Fruit fly (Drosophila melanogaster) whole organism, wandering third instar larva: ENCODE data around the gene CG5808.
A peak's percentile ranks its signal among the peaks of the same experiment; 100 is the strongest.

Experiments
- Abd-B ChIP-seq: fragments of >200 bp; optimal IDR thresholded peaks from 2 replicates; lab custom pipeline; 2017; ENCODE audit warnings: missing biosample characterization, missing genetic modification characterization
- CG32264 ChIP-seq: fragments of 200-800 bp; sonication (Bioruptor generic); optimal IDR thresholded peaks from 2 replicates; lab custom pipeline; 2016; ENCODE audit warnings: missing biosample characterization, missing genetic modification characterization
- CG9705 ChIP-seq: fragments of 200-800 bp; sonication (Bioruptor generic); optimal IDR thresholded peaks from 2 replicates; lab custom pipeline; 2018; ENCODE audit warnings: missing biosample characterization, mild to moderate bottlenecking, missing genetic modification characterization
- CrebA ChIP-seq: fragments of 200-800 bp; sonication (Bioruptor generic); optimal IDR thresholded peaks from 2 replicates; lab custom pipeline; 2016; ENCODE audit warnings: missing biosample characterization, mild to moderate bottlenecking, missing genetic modification characterization, borderline replicate concordance
- Dfd ChIP-seq: fragments of >200 bp; optimal IDR thresholded peaks from 2 replicates; lab custom pipeline; 2017; ENCODE audit warnings: missing biosample characterization, missing genetic modification characterization
- Dif ChIP-seq: fragments of 200-275, 200-300 bp; sonication (Bioruptor generic); optimal IDR thresholded peaks from 2 replicates; lab custom pipeline; 2018; ENCODE audit warnings: missing biosample characterization, missing genetic modification characterization; ENCODE audit not compliant: partially characterized antibody
- GATAd ChIP-seq: sonication (Bioruptor generic); optimal IDR thresholded peaks from 2 replicates; lab custom pipeline; 2016; ENCODE audit warnings: missing biosample characterization, missing genetic modification characterization
- HLH106 ChIP-seq: fragments of 200-800 bp; optimal IDR thresholded peaks from 3 replicates; lab custom pipeline; 2019; ENCODE audit warnings: missing biosample characterization, mild to moderate bottlenecking, missing genetic modification characterization, moderate library complexity
- Hnf4 ChIP-seq: fragments of 200-800 bp; sonication (Bioruptor generic); optimal IDR thresholded peaks from 2 replicates; lab custom pipeline; 2016; ENCODE audit warnings: missing biosample characterization, mild to moderate bottlenecking, missing genetic modification characterization
- Hr78 ChIP-seq: fragments of >200 bp; optimal IDR thresholded peaks from 2 replicates; lab custom pipeline; 2017; ENCODE audit warnings: missing biosample characterization, missing genetic modification characterization
- Hr83 ChIP-seq: fragments of 200-300 bp; sonication (Bioruptor generic); optimal IDR thresholded peaks from 2 replicates; lab custom pipeline; 2016; ENCODE audit warnings: missing biosample characterization, mild to moderate bottlenecking, missing genetic modification characterization, moderate library complexity; ENCODE audit not compliant: poor library complexity, severe bottlenecking
- Jra ChIP-seq: sonication (Bioruptor generic); optimal IDR thresholded peaks from 2 replicates; lab custom pipeline; 2016; ENCODE audit warnings: missing biosample characterization, missing genetic modification characterization
- Mio ChIP-seq: sonication (Bioruptor generic); optimal IDR thresholded peaks from 2 replicates; lab custom pipeline; 2016; ENCODE audit warnings: missing biosample characterization, missing genetic modification characterization
- Myc ChIP-seq: fragments of >200 bp; optimal IDR thresholded peaks from 2 replicates; lab custom pipeline; 2017
- N ChIP-seq: fragments of >200 bp; optimal IDR thresholded peaks from 2 replicates; lab custom pipeline; 2018; ENCODE audit warnings: missing biosample characterization, missing external identifiers, missing genetic modification characterization
- OdsH ChIP-seq: fragments of 200-800 bp; sonication (Bioruptor generic); optimal IDR thresholded peaks from 2 replicates; lab custom pipeline; 2016; ENCODE audit warnings: missing biosample characterization, mild to moderate bottlenecking, missing genetic modification characterization
- Rel ChIP-seq, 2 experiments: fragments of 200-800 bp; sonication (Bioruptor generic) in 1 of 2; optimal IDR thresholded peaks; 2 replicates in 1 of 2; 3 replicates in 1 of 2; lab custom pipeline; 2016 to 2019; ENCODE audit warnings: mild to moderate bottlenecking in 2 of 2, missing biosample characterization in 2 of 2, missing genetic modification characterization in 2 of 2, moderate library complexity in 1 of 2
- Sp1 ChIP-seq: fragments of 200-800 bp; sonication (Bioruptor generic); optimal IDR thresholded peaks from 3 replicates; lab custom pipeline; 2019; ENCODE audit warnings: missing biosample characterization, mild to moderate bottlenecking, missing genetic modification characterization, moderate library complexity
- Vsx2 ChIP-seq: fragments of 200-300, 225-300 bp; sonication (Bioruptor generic); optimal IDR thresholded peaks from 2 replicates; lab custom pipeline; 2018; ENCODE audit warnings: missing biosample characterization, missing genetic modification characterization; ENCODE audit not compliant: partially characterized antibody
- br ChIP-seq: fragments of 200-800 bp; sonication (Bioruptor generic); optimal IDR thresholded peaks from 2 replicates; lab custom pipeline; 2016; ENCODE audit warnings: missing biosample characterization, missing genetic modification characterization
- brk ChIP-seq: fragments of 200-800 bp; sonication (Bioruptor generic); optimal IDR thresholded peaks from 2 replicates; lab custom pipeline; 2016; ENCODE audit warnings: missing biosample characterization, mild to moderate bottlenecking, missing genetic modification characterization
- dl ChIP-seq, 2 experiments: fragments of 175-275, 200-275 bp in 1 of 2; fragments of 200-275 bp in 1 of 2; sonication (Bioruptor generic); optimal IDR thresholded peaks; lab custom pipeline; 2018; ENCODE audit warnings: mild to moderate bottlenecking in 2 of 2, missing biosample characterization in 2 of 2, missing genetic modification characterization in 2 of 2, moderate library complexity in 2 of 2; ENCODE audit not compliant: partially characterized antibody in 2 of 2, insufficient read depth in 1 of 2
- dmrt93B ChIP-seq: fragments of 200-800 bp; sonication (Bioruptor generic); optimal IDR thresholded peaks from 2 replicates; lab custom pipeline; 2018; ENCODE audit warnings: missing biosample characterization, mild to moderate bottlenecking, missing genetic modification characterization
- dsf ChIP-seq: sonication (Bioruptor generic); optimal IDR thresholded peaks from 2 replicates; lab custom pipeline; 2016; ENCODE audit warnings: missing biosample characterization, missing genetic modification characterization, borderline replicate concordance
- ey ChIP-seq: fragments of 200-800 bp; sonication (Bioruptor generic); optimal IDR thresholded peaks from 2 replicates; lab custom pipeline; 2016; ENCODE audit warnings: missing biosample characterization, missing genetic modification characterization
- foxo ChIP-seq, 2 experiments: fragments of 200-800 bp; sonication (Bioruptor generic); optimal IDR thresholded peaks; 2 replicates in 1 of 2; 3 replicates in 1 of 2; lab custom pipeline; 2016 to 2017; ENCODE audit warnings: missing biosample characterization in 2 of 2, missing genetic modification characterization in 2 of 2
- fru ChIP-seq: fragments of 200-800 bp; sonication (Bioruptor generic); optimal IDR thresholded peaks from 3 replicates; lab custom pipeline; 2016; ENCODE audit warnings: missing biosample characterization, mild to moderate bottlenecking, missing genetic modification characterization
- h ChIP-seq: fragments of 200-800 bp; sonication (Bioruptor generic); optimal IDR thresholded peaks from 3 replicates; lab custom pipeline; 2016; ENCODE audit warnings: missing biosample characterization, mild to moderate bottlenecking, missing genetic modification characterization
- jim ChIP-seq: fragments of 175-275, 200-325 bp; sonication (Bioruptor generic); optimal IDR thresholded peaks from 2 replicates; lab custom pipeline; 2016; ENCODE audit warnings: missing biosample characterization, mild to moderate bottlenecking, missing genetic modification characterization
- lola ChIP-seq: fragments of >200 bp; optimal IDR thresholded peaks from 2 replicates; lab custom pipeline; 2017; ENCODE audit warnings: missing biosample characterization, missing genetic modification characterization
- pan ChIP-seq: fragments of >200 bp; optimal IDR thresholded peaks from 2 replicates; lab custom pipeline; 2017
- psq ChIP-seq: fragments of 200-800 bp; sonication (Bioruptor generic); optimal IDR thresholded peaks from 3 replicates; lab custom pipeline; 2017; ENCODE audit warnings: missing biosample characterization, mild to moderate bottlenecking, missing genetic modification characterization, moderate library complexity
- rgr ChIP-seq: fragments of 200-800 bp; sonication (Bioruptor generic); optimal IDR thresholded peaks from 3 replicates; lab custom pipeline; 2016; ENCODE audit warnings: missing biosample characterization, mild to moderate bottlenecking, missing genetic modification characterization
- sage ChIP-seq: fragments of 200-800 bp; sonication (Bioruptor generic); optimal IDR thresholded peaks from 2 replicates; lab custom pipeline; 2016; ENCODE audit warnings: missing biosample characterization, mild to moderate bottlenecking, missing genetic modification characterization
- sv ChIP-seq: fragments of 200-800 bp; sonication (Bioruptor generic); optimal IDR thresholded peaks from 3 replicates; lab custom pipeline; 2016; ENCODE audit warnings: missing biosample characterization, missing genetic modification characterization
- tai ChIP-seq: sonication (Bioruptor generic); optimal IDR thresholded peaks from 2 replicates; lab custom pipeline; 2016; ENCODE audit warnings: missing biosample characterization, missing genetic modification characterization
- woc ChIP-seq: sonication (Bioruptor generic); optimal IDR thresholded peaks from 2 replicates; lab custom pipeline; 2016; ENCODE audit warnings: missing biosample characterization, mild to moderate bottlenecking, missing genetic modification characterization

CG5808 gene

DNA sequence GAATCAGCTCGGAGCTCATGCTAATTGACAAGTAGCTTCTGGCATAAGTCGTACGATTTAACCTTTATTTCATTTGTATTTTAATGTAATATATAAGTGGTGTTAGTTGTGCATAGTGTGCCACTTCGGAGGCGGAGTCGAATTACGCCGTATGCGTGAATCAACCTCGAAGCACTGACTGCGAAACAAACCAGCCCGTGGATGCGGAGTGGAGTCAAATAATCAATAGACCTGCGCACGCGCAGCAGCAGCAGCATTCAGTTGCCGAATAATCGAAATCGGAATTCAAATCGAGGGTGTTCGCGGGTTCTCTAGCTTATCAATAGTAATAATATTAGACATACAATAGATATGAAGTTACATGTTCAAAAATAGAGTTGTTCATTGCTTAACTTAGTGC lies 11.4 kb upstream of the CG5808 start, which contains the start of gene RabX4:
TSS of gene RabX4 (minus strand) at position 176 of the 400 bp plus-strand sequence.
- TF ChIP-seq Myc (lab: Kevin White, UChicago) (no peak), N (GFP tag; lab: Kevin White, UChicago) (no peak)

DNA sequence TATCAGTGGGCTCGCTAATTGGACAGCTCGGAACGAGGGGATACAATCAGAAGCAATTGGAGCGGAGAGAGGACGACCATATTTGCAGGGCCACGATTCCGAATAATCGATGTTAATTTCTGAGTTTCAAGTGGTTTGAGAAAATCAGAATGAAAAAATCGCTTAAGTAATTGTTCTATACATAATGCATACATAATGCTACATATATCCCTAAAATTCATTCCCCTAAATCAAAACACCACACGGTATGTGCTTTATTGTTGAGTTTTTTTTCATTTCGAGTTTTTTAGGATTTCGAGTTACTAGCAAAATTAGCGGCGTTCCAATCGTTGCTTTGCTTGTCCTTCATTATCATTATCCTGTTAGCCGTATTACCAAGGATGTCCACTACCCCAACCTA lies 8.7 kb upstream of the CG5808 start, which contains the start of gene niki:
TSS of gene niki (minus strand) at position 101 of the 400 bp plus-strand sequence.
- TF ChIP-seq sv (GFP tag; lab: Kevin White, UChicago) = no peak
- no peak for TF ChIP-seq sage (GFP tag; lab: Kevin White, UChicago)
- TF ChIP-seq Myc (lab: Kevin White, UChicago) = no peak
- no peak for TF ChIP-seq Jra (GFP tag; lab: Kevin White, UChicago)
- no peak for TF ChIP-seq woc
- no peak for TF ChIP-seq Vsx2 (GFP tag; lab: Kevin White, UChicago)
- no peak for TF ChIP-seq Abd-B
- TF ChIP-seq Sp1 (GFP tag; lab: Kevin White, UChicago) = no peak
- TF ChIP-seq brk (GFP tag; lab: Kevin White, UChicago) = no peak
- TF ChIP-seq Dfd (GFP tag; lab: Kevin White, UChicago) = no peak
- TF ChIP-seq Mio (GFP tag; lab: Kevin White, UChicago) = no peak
- TF ChIP-seq ey (GFP tag; lab: Kevin White, UChicago) = no peak
- TF ChIP-seq OdsH (GFP tag; lab: Kevin White, UChicago) = no peak
- TF ChIP-seq CG32264 = no peak
- TF ChIP-seq CrebA (GFP tag; lab: Kevin White, UChicago) = no peak
- TF ChIP-seq fru (GFP tag; lab: Kevin White, UChicago) = no peak
- no peak for TF ChIP-seq Dif (GFP tag; lab: Kevin White, UChicago)
- no peak for TF ChIP-seq foxo (GFP tag; optimal IDR thresholded peaks at IDR 0.05; lab: Kevin White, UChicago)
- TF ChIP-seq, all 38 proteins: peak for 0

DNA sequence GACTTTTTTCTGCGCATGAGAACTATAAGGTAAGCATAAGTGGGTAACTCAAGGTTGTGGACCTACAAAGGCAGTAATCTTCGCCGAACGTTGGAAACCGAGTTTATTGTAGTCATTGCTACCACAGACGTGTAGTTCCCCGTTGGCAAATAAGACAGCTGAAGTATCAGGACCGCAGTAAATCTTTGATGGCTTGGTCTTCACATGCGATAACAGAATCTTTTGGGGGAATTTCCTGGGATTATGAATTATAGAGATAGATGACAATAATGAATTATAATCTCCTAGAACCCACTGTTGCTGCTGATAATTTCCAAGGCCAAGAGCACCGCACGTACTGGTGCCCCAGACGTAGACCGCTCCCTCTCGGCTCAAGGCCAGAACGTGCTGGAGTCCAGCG lies 6.3 kb upstream of the CG5808 start:
- no peak for TF ChIP-seq Rel (GFP tag; optimal IDR thresholded peaks at IDR 0.05; lab: Kevin White, UChicago)
- TF ChIP-seq Rel (tag; optimal IDR thresholded peaks at IDR 0.05; lab: Kevin White, UChicago) = peak; percentile 96
- no peak for TF ChIP-seq dsf (GFP tag; lab: Kevin White, UChicago)
- TF ChIP-seq, all 38 proteins: peak for 1

DNA sequence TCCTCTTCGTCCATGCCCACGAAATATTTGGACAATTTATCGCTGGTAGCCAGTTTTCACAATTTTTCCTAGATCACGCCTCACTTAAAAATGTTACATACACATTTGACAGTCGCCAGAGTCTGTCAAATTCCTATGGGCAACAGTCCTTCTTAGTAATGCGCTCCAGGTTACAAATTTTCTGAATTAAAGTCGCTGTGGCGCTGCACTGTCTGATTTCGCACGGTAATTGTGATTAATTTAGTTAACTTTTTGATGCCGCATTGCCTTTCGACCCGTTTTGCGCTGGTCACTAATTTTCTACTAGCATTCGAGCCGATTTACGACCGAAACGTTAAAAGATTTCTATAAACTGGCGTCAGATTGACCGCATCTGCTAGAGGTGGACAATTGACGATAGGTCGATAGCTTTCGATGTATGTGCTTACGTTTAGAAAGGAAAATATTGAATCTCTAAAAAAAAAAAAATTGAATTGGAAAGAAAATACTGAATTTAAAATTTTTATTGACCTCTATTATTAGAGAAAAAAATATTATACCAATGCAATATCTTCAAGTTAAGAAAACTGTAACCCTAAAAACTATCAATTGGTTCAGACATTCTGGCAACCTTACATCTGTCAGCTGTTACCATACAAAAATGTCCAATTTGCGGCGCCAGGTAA lies 3.0 kb downstream of the CG5808 start, which contains the start of the genes lili and CG34150:
TSS of gene lili (minus strand) at position 376 of the 665 bp plus-strand sequence.
TSS of gene CG34150 (plus strand) at position 626 of the 665 bp plus-strand sequence.
- peak; percentile 89 for TF ChIP-seq Hnf4 (GFP tag; lab: Kevin White, UChicago)
- peak; percentile 70 for TF ChIP-seq fru (GFP tag; lab: Kevin White, UChicago)
- no peak for TF ChIP-seq tai (GFP tag; lab: Kevin White, UChicago)
- peak; percentile 78 for TF ChIP-seq rgr (GFP tag; lab: Kevin White, UChicago)
- TF ChIP-seq ey (GFP tag; lab: Kevin White, UChicago) = peak; percentile 79
- TF ChIP-seq Mio (GFP tag; lab: Kevin White, UChicago) = no peak
- peak in 1 of 2 experiments; percentile 87 for TF ChIP-seq foxo (GFP tag; optimal IDR thresholded peaks at IDR 0.05; lab: Kevin White, UChicago)
- no peak for TF ChIP-seq dl (GFP tag; optimal IDR thresholded peaks at IDR 0.05; lab: Kevin White, UChicago; ENCODE audit: insufficient read depth in 1 of 2, partially characterized antibody in 2 of 2)
- no peak for TF ChIP-seq Abd-B
- TF ChIP-seq dsf (GFP tag; lab: Kevin White, UChicago) = peak; percentile 80
- TF ChIP-seq jim (GFP tag; lab: Kevin White, UChicago) = no peak
- peak; percentile 59 for TF ChIP-seq psq (GFP tag; lab: Kevin White, UChicago)
- no peak for TF ChIP-seq Vsx2 (GFP tag; lab: Kevin White, UChicago)
- peak; percentile 74 for TF ChIP-seq woc
- TF ChIP-seq CG32264 = peak; percentile 46
- TF ChIP-seq Rel (GFP tag; optimal IDR thresholded peaks at IDR 0.05; lab: Kevin White, UChicago) = no peak
- peak; percentile 36 for TF ChIP-seq Rel (tag; optimal IDR thresholded peaks at IDR 0.05; lab: Kevin White, UChicago)
- no peak for TF ChIP-seq N (GFP tag; lab: Kevin White, UChicago)
- peak; percentile 81 for TF ChIP-seq h
- peak; percentile 67 for TF ChIP-seq br (GFP tag; lab: Kevin White, UChicago)
- no peak for TF ChIP-seq Dfd (GFP tag; lab: Kevin White, UChicago)
- TF ChIP-seq Hr78 (GFP tag; lab: Kevin White, UChicago) = no peak
- no peak for TF ChIP-seq Dif (GFP tag; lab: Kevin White, UChicago)
- TF ChIP-seq CrebA (GFP tag; lab: Kevin White, UChicago) = no peak
- no peak for TF ChIP-seq Myc (lab: Kevin White, UChicago)
- TF ChIP-seq Sp1 (GFP tag; lab: Kevin White, UChicago) = peak; percentile 67
- peak; percentile 72 for TF ChIP-seq sv (GFP tag; lab: Kevin White, UChicago)
- peak; percentile 89 for TF ChIP-seq brk (GFP tag; lab: Kevin White, UChicago)
- TF ChIP-seq HLH106 = peak; percentile 77
- no peak for TF ChIP-seq pan
- TF ChIP-seq Jra (GFP tag; lab: Kevin White, UChicago) = no peak
- TF ChIP-seq CG9705 (GFP tag; lab: Kevin White, UChicago) = peak; percentile 55
- peak; percentile 81 for TF ChIP-seq GATAd
- no peak for TF ChIP-seq lola (GFP tag; lab: Kevin White, UChicago)
- TF ChIP-seq OdsH (GFP tag; lab: Kevin White, UChicago) = peak; percentile 64
- no peak for TF ChIP-seq dmrt93B (GFP tag; lab: Kevin White, UChicago)
- TF ChIP-seq Hr83 (GFP tag; lab: Kevin White, UChicago) = peak; percentile 63
